Worm (Caenorhabditis elegans) whole organism, mixed stage, embryonic: ENCODE measurements around the gene npr-15.

Experiments
- blmp-1 ChIP-seq: fragments of 150-350 bp; optimal IDR thresholded peaks from 2 replicates; lab custom pipeline; 2014; ENCODE audit warnings: missing biosample characterization, missing genetic modification characterization
- ceh-39 ChIP-seq: fragments of 150-350 bp; optimal IDR thresholded peaks from 2 replicates; lab custom pipeline; 2014; ENCODE audit warnings: missing biosample characterization, missing genetic modification characterization
- ceh-43 ChIP-seq: fragments of 200-800 bp; sonication (Bioruptor generic); optimal IDR thresholded peaks from 2 replicates; lab custom pipeline; 2018; ENCODE audit warnings: mild to moderate bottlenecking, missing genetic modification characterization, moderate library complexity, missing compliant biosample characterization
- ceh-83 ChIP-seq: fragments of 200-800 bp; sonication (Bioruptor generic); optimal IDR thresholded peaks from 2 replicates; lab custom pipeline; 2018; ENCODE audit warnings: mild to moderate bottlenecking, missing genetic modification characterization, missing compliant biosample characterization
- ces-1 ChIP-seq: fragments of 150-350 bp; optimal IDR thresholded peaks from 2 replicates; lab custom pipeline; 2014; ENCODE audit warnings: missing biosample characterization, missing genetic modification reagents, missing genetic modification characterization
- flh-1 ChIP-seq: fragments of 200-800 bp; sonication (Bioruptor generic); optimal IDR thresholded peaks from 2 replicates; lab custom pipeline; 2018; ENCODE audit warnings: mild to moderate bottlenecking, missing genetic modification characterization, moderate library complexity, missing compliant biosample characterization
- mab-5 ChIP-seq: fragments of 150-350 bp; optimal IDR thresholded peaks from 2 replicates; lab custom pipeline; 2014; ENCODE audit warnings: missing biosample characterization, missing genetic modification characterization
- nhr-2 ChIP-seq: fragments of 150-350 bp; optimal IDR thresholded peaks from 2 replicates; lab custom pipeline; 2014; ENCODE audit warnings: missing biosample characterization, missing genetic modification characterization
- nhr-237 ChIP-seq: fragments of 150-350 bp; optimal IDR thresholded peaks from 2 replicates; lab custom pipeline; 2014; ENCODE audit warnings: missing biosample characterization, missing genetic modification characterization
- pha-4 ChIP-seq: fragments of 150-350 bp; optimal IDR thresholded peaks from 2 replicates; lab custom pipeline; 2018; ENCODE audit warnings: missing biosample characterization, missing genetic modification reagents, missing genetic modification characterization
- unc-39 ChIP-seq: fragments of 150-350 bp; optimal IDR thresholded peaks from 2 replicates; lab custom pipeline; 2014; ENCODE audit warnings: missing biosample characterization, missing genetic modification characterization
- ztf-11 ChIP-seq: fragments of 150-350 bp; optimal IDR thresholded peaks from 2 replicates; lab custom pipeline; 2014; ENCODE audit warnings: missing biosample characterization, missing genetic modification characterization

ce11 chrIII:3736302-3736701 lies 41.8 kb upstream of the npr-15 start, which contains the start of gene F34D10.4:
- no peak for TF ChIP-seq flh-1 (GFP tag; lab: Kevin White, UChicago)
- no peak for TF ChIP-seq unc-39 (tag; lab: Kevin White, UChicago)
- TF ChIP-seq nhr-237 (tag; lab: Kevin White, UChicago) = no peak
- TF ChIP-seq ztf-11 (tag; lab: Kevin White, UChicago) = no peak
- no peak for TF ChIP-seq nhr-2
- no peak for TF ChIP-seq pha-4 (tag; lab: Kevin White, UChicago)
- TF ChIP-seq ces-1 (GFP tag; lab: Kevin White, UChicago) = no peak
- no peak for TF ChIP-seq ceh-43 (GFP tag; lab: Kevin White, UChicago)
- TF ChIP-seq ceh-83 (GFP tag; lab: Kevin White, UChicago) = no peak
- TF ChIP-seq blmp-1 (tag; lab: Kevin White, UChicago) = no peak
- TF ChIP-seq mab-5 = no peak
- no peak for TF ChIP-seq ceh-39 (tag; lab: Kevin White, UChicago)
